Worm (Caenorhabditis elegans) whole organism, L2 larva: Measurements from ENCODE around the gene cnk-1.

Experiments used
- F13H6.1 ChIP-seq: sonication (generic microtip); optimal IDR thresholded peaks from 2 replicates; lab custom pipeline; 2016; ENCODE audit warnings: missing genetic modification characterization, missing compliant biosample characterization
- elt-1 ChIP-seq: fragments of 150-350 bp; optimal IDR thresholded peaks from 2 replicates; lab custom pipeline; 2014; ENCODE audit warnings: missing biosample characterization, missing genetic modification characterization
- lin-39 ChIP-seq: fragments of 150-350 bp; optimal IDR thresholded peaks from 2 replicates; lab custom pipeline; 2014; ENCODE audit warnings: missing biosample characterization, missing genetic modification reagents, missing genetic modification characterization
- mdl-1 ChIP-seq, 2 experiments: fragments of 150-350 bp in 1 of 2; sonication (generic microtip) in 1 of 2; optimal IDR thresholded peaks; 2 replicates each; lab custom pipeline; 2017; ENCODE audit warnings: missing biosample characterization in 2 of 2, missing genetic modification characterization in 2 of 2
- nhr-10 ChIP-seq: sonication (generic microtip); optimal IDR thresholded peaks from 2 replicates; lab custom pipeline; 2017; ENCODE audit warnings: missing biosample characterization, missing genetic modification characterization
- nhr-237 ChIP-seq: fragments of 150-350 bp; optimal IDR thresholded peaks from 2 replicates; lab custom pipeline; 2014; ENCODE audit warnings: missing biosample characterization, missing genetic modification characterization
- skn-1 ChIP-seq: sonication (generic microtip); optimal IDR thresholded peaks from 2 replicates; lab custom pipeline; 2017; ENCODE audit warnings: missing biosample characterization, missing genetic modification characterization
- ztf-11 ChIP-seq: sonication (generic microtip); optimal IDR thresholded peaks from 2 replicates; lab custom pipeline; 2017; ENCODE audit warnings: missing biosample characterization, missing genetic modification characterization
- ztf-4 ChIP-seq: fragments of 150-350 bp; optimal IDR thresholded peaks from 2 replicates; lab custom pipeline; 2014; ENCODE audit warnings: missing biosample characterization, missing genetic modification characterization

DNA sequence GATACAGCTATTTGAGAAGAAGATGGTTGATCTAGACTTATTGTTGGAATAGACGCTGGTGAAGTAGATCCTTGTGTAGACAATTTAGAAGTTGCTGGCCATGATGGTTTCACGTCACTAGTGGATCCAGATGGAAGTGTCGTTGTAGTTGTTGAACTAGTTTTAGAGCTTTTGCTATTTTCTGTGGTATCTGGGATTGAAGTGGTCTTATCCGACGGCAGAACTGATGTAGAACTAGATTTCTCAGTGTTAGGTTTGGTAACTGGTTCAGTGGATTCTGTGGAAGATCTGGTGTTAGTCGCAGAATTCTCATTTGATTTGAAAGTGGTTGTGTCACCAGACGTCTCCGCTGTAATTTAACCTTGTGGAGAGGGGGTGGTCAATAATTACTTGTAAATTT, 39.4 kb upstream of the cnk-1 start:
- TF ChIP-seq mdl-1 (tag; optimal IDR thresholded peaks at IDR 0.05; lab: Kevin White, UChicago) (no peak), elt-1 (tag; lab: Kevin White, UChicago) (no peak), nhr-10 (tag; lab: Kevin White, UChicago) (no peak), nhr-237 (no peak), lin-39 (tag; lab: Kevin White, UChicago) (no peak), skn-1 (tag; lab: Kevin White, UChicago) (no peak), ztf-4 (tag; lab: Kevin White, UChicago) (no peak), ztf-11 (tag; lab: Kevin White, UChicago) (no peak), F13H6.1 (tag; lab: Kevin White, UChicago) (no peak)
